Fruit fly (Drosophila melanogaster): ENCODE data around the gene betaggt-I.

DNA sequence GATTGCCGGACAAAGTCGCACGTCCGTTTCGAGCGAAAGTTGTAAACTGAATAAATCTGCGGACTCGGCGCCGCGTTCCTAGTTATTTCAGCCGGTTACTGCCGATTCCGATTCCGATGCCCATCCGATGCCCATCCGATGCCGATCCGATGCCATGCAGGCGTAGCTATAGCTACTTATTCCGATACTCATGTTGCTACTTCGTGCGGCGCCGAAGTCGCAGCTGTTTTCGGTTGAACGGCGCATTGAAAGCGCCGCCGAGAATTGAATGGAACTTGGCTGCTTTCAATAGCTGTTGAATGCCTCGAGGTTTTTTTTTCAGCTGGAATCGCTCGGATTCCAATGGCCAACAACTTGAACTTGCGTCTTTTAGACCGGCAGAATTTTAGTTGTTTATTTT is 17.0 kb upstream of the betaggt-I start:
- TF ChIP-seq Myc (optimal IDR thresholded peaks at IDR 0.05), result no peak
- TF ChIP-seq insv (optimal IDR thresholded peaks at IDR 0.05), result no peak
- no peak for TF ChIP-seq psq (optimal IDR thresholded peaks at IDR 0.05)
- no peak for TF ChIP-seq h (optimal IDR thresholded peaks at IDR 0.05)

Measured in Kc167 (cell line).